Fruit fly (Drosophila melanogaster): ENCODE data around the gene Blos2.

The Blos2 gene

dm6 chr3L:11092610-11092961 lies 31.2 kb downstream of the Blos2 start:
- TF ChIP-seq noc (tag; optimal IDR thresholded peaks at IDR 0.05) = no peak

DNA sequence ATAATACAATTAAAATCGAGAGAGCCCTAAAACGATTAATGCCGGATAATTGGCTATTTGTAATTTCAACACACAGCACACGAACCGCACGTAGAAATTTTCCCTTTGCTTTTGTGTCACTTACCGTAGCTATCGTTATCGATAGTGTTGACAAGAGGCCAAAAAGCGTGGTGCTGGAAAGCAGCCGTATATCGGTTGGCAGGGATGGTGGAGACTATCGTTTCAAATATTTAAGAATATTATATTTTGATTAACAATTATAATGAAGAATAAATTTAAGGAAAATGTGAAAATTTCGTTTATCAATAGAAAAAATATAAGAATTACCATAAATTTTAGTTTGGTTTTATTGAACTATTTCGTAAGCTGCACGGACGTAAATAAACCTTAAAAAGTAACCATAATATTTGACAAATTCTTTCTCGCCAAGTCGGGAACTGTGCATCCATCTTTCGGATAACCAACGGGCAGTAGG lies 31.7 kb downstream of the Blos2 start, which contains the start of gene JIL-1:
TSS of gene JIL-1 (minus strand) at position 148 of the 475 bp plus-strand sequence.
- peak; percentile 18 for TF ChIP-seq noc (tag; optimal IDR thresholded peaks at IDR 0.05)

- TF ChIP-seq noc (tag; optimal IDR thresholded peaks at IDR 0.05) = no peak
These were observed 32.9 kb downstream of the Blos2 start for dm6 chr3L:11094279-11094678.

dm6 chr3L:11096195-11096908 lies 35.0 kb downstream of the Blos2 start, which contains the start of the genes CG46439, Iyd and CG33947:
TSS of gene CG46439 (minus strand) at chr3L:11096245.
TSS of gene Iyd (minus strand) at chr3L:11096245.
TSS of gene CG33947 (plus strand) at chr3L:11096496.
- TF ChIP-seq noc (tag; optimal IDR thresholded peaks at IDR 0.05) = no peak

DNA sequence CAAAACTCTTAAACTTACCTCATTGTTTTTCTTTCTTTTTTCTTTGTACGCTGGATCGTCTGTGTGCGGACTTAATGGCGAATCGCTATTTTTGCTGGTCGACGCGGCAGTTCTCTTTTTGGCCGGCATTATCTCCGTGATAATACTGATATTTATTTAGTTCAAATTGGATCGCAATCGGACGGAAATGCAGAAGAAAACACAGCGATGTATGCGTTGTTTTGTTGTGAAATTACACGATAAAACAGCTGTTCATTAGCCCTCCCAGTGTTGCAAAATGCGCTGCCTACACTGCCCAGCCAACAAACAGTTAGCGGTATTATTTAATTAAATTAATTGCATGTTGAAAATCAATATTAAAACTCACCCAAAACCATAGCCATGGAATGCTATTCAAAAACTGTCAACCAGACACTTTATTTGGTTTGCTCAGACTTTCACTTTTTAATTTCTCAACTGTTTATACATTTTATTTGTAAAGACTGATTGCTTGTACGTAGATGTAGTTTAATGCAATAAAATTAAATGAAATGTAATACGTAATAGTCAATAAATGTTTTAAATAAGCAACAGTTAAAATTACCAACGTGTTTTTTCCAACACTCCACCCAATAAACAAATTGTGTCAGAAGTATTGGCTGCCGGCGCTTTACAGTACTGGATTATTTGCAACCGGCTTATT lies 36.8 kb downstream of the Blos2 start, which contains the start of the genes Irbp18 and APP-BP1:
TSS of gene Irbp18 (minus strand) at position 205 of the 682 bp plus-strand sequence.
TSS of gene APP-BP1 (plus strand) at position 431 of the 682 bp plus-strand sequence.
- TF ChIP-seq noc (tag; optimal IDR thresholded peaks at IDR 0.05) = peak; percentile 94

dm6 chr3L:11101598-11101997 lies 40.2 kb downstream of the Blos2 start, which contains the start of gene Elo68beta:
TSS of gene Elo68beta (minus strand) at chr3L:11101698.
- TF ChIP-seq noc (tag; optimal IDR thresholded peaks at IDR 0.05) = no peak

- no peak for TF ChIP-seq noc (tag; optimal IDR thresholded peaks at IDR 0.05)
These were observed 41.6 kb downstream of the Blos2 start, which contains the start of gene Elo68alpha for dm6 chr3L:11102930-11103329. TSS of gene Elo68alpha (minus strand) at chr3L:11103030.

dm6 chr3L:11103773-11104172 lies 42.4 kb downstream of the Blos2 start, which contains the start of gene CG32071:
TSS of gene CG32071 (minus strand) at chr3L:11103873.
- no peak for TF ChIP-seq noc (tag; optimal IDR thresholded peaks at IDR 0.05)

DNA sequence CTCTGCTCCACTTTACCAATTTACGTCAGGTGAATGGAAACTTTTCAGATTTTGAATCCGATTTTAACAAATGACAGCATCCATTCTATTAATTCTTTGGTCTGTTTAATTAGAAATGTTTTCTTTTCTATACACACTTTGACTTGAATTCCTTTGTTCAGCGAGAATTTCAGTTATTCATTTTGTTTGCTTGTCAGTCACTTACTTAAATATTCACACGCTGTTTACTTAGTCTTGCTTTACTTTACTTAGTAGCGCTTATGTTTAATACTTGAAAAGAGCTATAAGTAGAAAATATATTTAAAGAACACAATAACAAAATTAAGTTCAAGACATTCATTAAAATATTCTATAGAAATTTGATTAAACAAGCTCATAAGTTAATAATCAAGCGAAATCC lies 46.1 kb downstream of the Blos2 start, which contains the start of gene CG32073:
TSS of gene CG32073 (minus strand) at position 151 of the 400 bp plus-strand sequence.
- no peak for TF ChIP-seq noc (tag; optimal IDR thresholded peaks at IDR 0.05)

DNA sequence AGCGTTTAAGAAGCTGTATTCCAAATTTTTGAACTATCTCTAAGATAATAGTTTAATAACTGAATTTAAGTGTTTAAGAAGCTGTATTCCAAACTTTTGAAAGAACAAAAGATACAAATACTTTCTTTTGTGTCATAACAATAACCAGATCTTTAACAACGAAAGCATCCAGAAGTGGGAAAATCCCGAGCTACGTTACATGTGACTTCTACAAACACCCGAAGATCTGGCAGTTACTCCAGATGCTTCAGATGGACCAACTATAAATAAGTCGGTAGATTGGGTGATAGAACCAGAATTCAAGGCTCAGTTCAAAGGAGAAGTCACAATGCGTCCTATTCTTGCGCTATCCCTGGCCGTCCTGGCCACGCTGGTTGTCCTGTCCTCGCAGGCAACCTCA lies 46.6 kb downstream of the Blos2 start, which contains the start of gene CG12522:
TSS of gene CG12522 (plus strand) at position 301 of the 400 bp plus-strand sequence.
- TF ChIP-seq noc (tag; optimal IDR thresholded peaks at IDR 0.05) = no peak

- no peak for TF ChIP-seq noc (tag; optimal IDR thresholded peaks at IDR 0.05)
These were observed 48.1 kb downstream of the Blos2 start, which contains the start of the genes CG34012 and emei for dm6 chr3L:11109454-11109853. TSS of gene CG34012 (minus strand) at chr3L:11109505. TSS of gene emei (plus strand) at chr3L:11109690.

Data from whole organism, larva.